Worm (Caenorhabditis elegans): ENCODE data around the gene Y57A10A.24.

The Y57A10A.24 gene

ce11 chrII:12224916-12225406 is 17.8 kb upstream of the Y57A10A.24 start, which contains the start of the genes pqn-87 and rsr-2 (continued):
- no peak for TF ChIP-seq Y116A8C.19 (tag; optimal IDR thresholded peaks at IDR 0.05; ENCODE audit: borderline replicate concordance)

ce11 chrII:12226192-12226591 is 16.6 kb upstream of the Y57A10A.24 start:
- TF ChIP-seq ces-1 (GFP tag; optimal IDR thresholded peaks at IDR 0.05) (no peak), zag-1 (tag; optimal IDR thresholded peaks at IDR 0.05) (no peak), elt-3 (tag; optimal IDR thresholded peaks at IDR 0.05) (no peak), lin-35 (GFP tag; optimal IDR thresholded peaks at IDR 0.05) (no peak), irx-1 (tag; optimal IDR thresholded peaks at IDR 0.05) (no peak), ztf-4 (tag; optimal IDR thresholded peaks at IDR 0.05) (no peak), xbp-1 (tag; optimal IDR thresholded peaks at IDR 0.05) (no peak), lir-3 (tag; optimal IDR thresholded peaks at IDR 0.05; ENCODE audit: poor library complexity) (no peak), lin-15B (tag; optimal IDR thresholded peaks at IDR 0.05) (no peak), isw-1 (GFP tag; IDR thresholded peaks at IDR 0.05) (no peak), mdl-1 (tag; optimal IDR thresholded peaks at IDR 0.05) (no peak), nhr-19 (GFP tag; conservative IDR thresholded peaks at IDR 0.05) (no peak), aha-1 (tag; optimal IDR thresholded peaks at IDR 0.05) (no peak), aly-2 (tag; optimal IDR thresholded peaks at IDR 0.05) (no peak), ztf-11 (tag; optimal IDR thresholded peaks at IDR 0.05) (no peak), nhr-11 (tag; optimal IDR thresholded peaks at IDR 0.05) (no peak), unc-86 (tag; optimal IDR thresholded peaks at IDR 0.05) (no peak), nhr-71 (tag; optimal IDR thresholded peaks at IDR 0.05) (no peak)

- no peak for TF ChIP-seq lir-3 (tag; optimal IDR thresholded peaks at IDR 0.05; ENCODE audit: poor library complexity)
- no peak for TF ChIP-seq elt-2 (tag; optimal IDR thresholded peaks at IDR 0.05)
- TF ChIP-seq F16B12.6 (tag; optimal IDR thresholded peaks at IDR 0.05), result no peak
Observed at ce11 chrII:12228005-12228404, 14.7 kb upstream of the Y57A10A.24 start, which contains the start of gene sinh-1. Gene sinh-1 (plus strand): TSS chrII:12228305.

ce11 chrII:12237555-12237954 is 5.2 kb upstream of the Y57A10A.24 start:
- TF ChIP-seq xbp-1 (tag; optimal IDR thresholded peaks at IDR 0.05) (peak; percentile 94), alr-1 (tag; optimal IDR thresholded peaks at IDR 0.05; ENCODE audit: borderline replicate concordance) (no peak), nhr-20 (tag; optimal IDR thresholded peaks at IDR 0.05) (no peak), fkh-4 (tag; optimal IDR thresholded peaks at IDR 0.05; ENCODE audit: borderline replicate concordance) (no peak), nhr-19 (GFP tag; conservative IDR thresholded peaks at IDR 0.05) (no peak), ztf-4 (tag; optimal IDR thresholded peaks at IDR 0.05) (peak; percentile 5), pag-3 (tag; optimal IDR thresholded peaks at IDR 0.05; ENCODE audit: borderline replicate concordance, insufficient read depth) (no peak), lir-3 (tag; optimal IDR thresholded peaks at IDR 0.05; ENCODE audit: poor library complexity) (no peak), hlh-4 (tag; optimal IDR thresholded peaks at IDR 0.05) (no peak), efl-3 (GFP tag; optimal IDR thresholded peaks at IDR 0.05) (no peak), fos-1 (tag; optimal IDR thresholded peaks at IDR 0.05) (no peak), fkh-10 (GFP tag; optimal IDR thresholded peaks at IDR 0.05) (no peak), lin-14 (GFP tag; optimal IDR thresholded peaks at IDR 0.05) (no peak), nhr-85 (tag) (peak; percentile 40), hpl-2 (GFP tag; optimal IDR thresholded peaks at IDR 0.05) (no peak), ceh-88 (GFP tag; IDR thresholded peaks at IDR 0.05) (no peak), unc-86 (tag; optimal IDR thresholded peaks at IDR 0.05) (no peak), snpc-4 (tag; optimal IDR thresholded peaks at IDR 0.05) (no peak), nhr-47 (tag; optimal IDR thresholded peaks at IDR 0.05) (no peak), efl-1 (optimal IDR thresholded peaks at IDR 0.05) (no peak), efl-1 (GFP tag; optimal IDR thresholded peaks at IDR 0.05 in 1 of 2) (peak in 1 of 2 experiments; percentile 91), tbx-2 (tag; optimal IDR thresholded peaks at IDR 0.05) (no peak), sptf-1 (tag; optimal IDR thresholded peaks at IDR 0.05) (no peak), unc-62 (GFP tag; optimal IDR thresholded peaks at IDR 0.05) (no peak), sox-4 (tag; optimal IDR thresholded peaks at IDR 0.05) (no peak), snu-23 (GFP tag; optimal IDR thresholded peaks at IDR 0.05) (peak; percentile 28), lin-13 (GFP tag; optimal IDR thresholded peaks at IDR 0.05) (no peak), nhr-90 (tag; optimal IDR thresholded peaks at IDR 0.05; ENCODE audit: poor library complexity) (peak; percentile 2), ceh-8 (GFP tag; optimal IDR thresholded peaks at IDR 0.05) (no peak), nhr-84 (tag; optimal IDR thresholded peaks at IDR 0.05) (no peak), zag-1 (tag; optimal IDR thresholded peaks at IDR 0.05) (no peak), ceh-63 (GFP tag; optimal IDR thresholded peaks at IDR 0.05) (no peak), elt-3 (tag; optimal IDR thresholded peaks at IDR 0.05) (peak in 3 of 6 experiments; percentile 16 to 75 (median 45))
